Worm (Caenorhabditis elegans) whole organism, young adult: Measurements from ENCODE around the gene R11H6.5.

Source experiments
- B0019.2 ChIP-seq: fragments of 200-800 bp; sonication (Bioruptor generic); conservative IDR thresholded peaks from 2 replicates; pipeline ENCODE4 v1.3.6; 2022; ENCODE audit warnings: missing genetic modification reagents, missing genetic modification characterization, missing compliant biosample characterization
- C06A6.2 ChIP-seq: fragments of 200-800 bp; sonication (Bioruptor generic); conservative IDR thresholded peaks from 2 replicates; pipeline ENCODE4 v1.3.6; 2022; ENCODE audit warnings: missing genetic modification characterization, missing compliant biosample characterization
- D2030.7 ChIP-seq: fragments of 200-800 bp; sonication (Bioruptor generic); IDR thresholded peaks from 2 replicates; pipeline ENCODE4 v1.3.6; 2022; ENCODE audit warnings: missing genetic modification reagents, missing genetic modification characterization, missing compliant biosample characterization
- F23B12.7 ChIP-seq: sonication (generic microtip); optimal IDR thresholded peaks from 2 replicates; lab custom pipeline; 2017; ENCODE audit warnings: missing genetic modification characterization, mild to moderate bottlenecking, missing compliant biosample characterization, antibody characterized with exemption, moderate library complexity; ENCODE audit not compliant: insufficient read depth
- F49E8.2 ChIP-seq: sonication (generic microtip); optimal IDR thresholded peaks from 3 replicates; lab custom pipeline; 2017; ENCODE audit warnings: missing genetic modification characterization, mild to moderate bottlenecking, missing compliant biosample characterization, antibody characterized with exemption, moderate library complexity; ENCODE audit not compliant: insufficient read depth
- F55B11.4 ChIP-seq: sonication (generic microtip); optimal IDR thresholded peaks from 2 replicates; lab custom pipeline; 2016; ENCODE audit warnings: missing compliant biosample characterization, missing genetic modification characterization, borderline replicate concordance; ENCODE audit not compliant: insufficient read depth
- Y67H2A.10 ChIP-seq: fragments of 200-800 bp; sonication (Bioruptor generic); conservative IDR thresholded peaks from 2 replicates; pipeline ENCODE4 v1.3.6; 2022; ENCODE audit warnings: missing genetic modification reagents, missing genetic modification characterization, missing compliant biosample characterization
- Y79H2A.3 ChIP-seq: fragments of 200-800 bp; sonication (Bioruptor generic); conservative IDR thresholded peaks from 2 replicates; pipeline ENCODE4 v1.3.6; 2022; ENCODE audit warnings: missing genetic modification reagents, missing genetic modification characterization, missing compliant biosample characterization
- ama-1 ChIP-seq, 3 experiments: fragments of 150-350 bp in 1 of 3; sonication (generic microtip) in 2 of 3; optimal IDR thresholded peaks; 2 replicates each; lab custom pipeline; 2014 to 2018; ENCODE audit warnings: missing biosample characterization in 2 of 3, missing genetic modification characterization in 2 of 3, missing genetic modification reagents in 2 of 3
- aptf-2 ChIP-seq: fragments of 200-800 bp; sonication (Bioruptor generic); conservative IDR thresholded peaks from 2 replicates; pipeline ENCODE4 v1.3.6; 2022; ENCODE audit warnings: missing genetic modification reagents, missing genetic modification characterization, missing compliant biosample characterization
- aptf-3 ChIP-seq: fragments of 200-800 bp; sonication (Bioruptor generic); IDR thresholded peaks from 2 replicates; pipeline ENCODE4 v1.3.6; 2022; ENCODE audit warnings: missing genetic modification characterization, missing compliant biosample characterization
- atf-7 ChIP-seq: sonication (generic microtip); optimal IDR thresholded peaks from 2 replicates; lab custom pipeline; 2017; ENCODE audit warnings: mild to moderate bottlenecking, missing genetic modification characterization, missing compliant biosample characterization
- attf-5 ChIP-seq: fragments of 200-800 bp; sonication (Bioruptor generic); optimal IDR thresholded peaks from 2 replicates; lab custom pipeline; 2018; ENCODE audit warnings: mild to moderate bottlenecking, missing genetic modification characterization, missing compliant biosample characterization
- bed-1 ChIP-seq: fragments of 200-800 bp; sonication (Bioruptor generic); IDR thresholded peaks from 2 replicates; pipeline ENCODE4 v1.3.6; 2022; ENCODE audit warnings: missing genetic modification reagents, missing genetic modification characterization, missing compliant biosample characterization
- ceh-91 ChIP-seq: fragments of 200-800 bp; sonication (Bioruptor generic); IDR thresholded peaks from 2 replicates; pipeline ENCODE4 v1.3.6; 2022; ENCODE audit warnings: missing genetic modification reagents, missing genetic modification characterization, missing compliant biosample characterization
- chd-7 ChIP-seq: sonication (generic microtip); optimal IDR thresholded peaks from 2 replicates; lab custom pipeline; 2016; ENCODE audit warnings: mild to moderate bottlenecking, missing genetic modification characterization, moderate library complexity, missing compliant biosample characterization
- let-526 ChIP-seq: fragments of 200-800 bp; sonication (Bioruptor generic); IDR thresholded peaks from 2 replicates; pipeline ENCODE4 v1.3.6; 2022; ENCODE audit warnings: missing genetic modification reagents, missing genetic modification characterization, missing compliant biosample characterization
- lsl-1 ChIP-seq: fragments of 200-800 bp; sonication (Bioruptor generic); optimal IDR thresholded peaks from 2 replicates; lab custom pipeline; 2018; ENCODE audit warnings: mild to moderate bottlenecking, missing genetic modification characterization, moderate library complexity, missing compliant biosample characterization
- nfyb-1 ChIP-seq: fragments of 200-800 bp; sonication (Bioruptor generic); IDR thresholded peaks from 2 replicates; pipeline ENCODE4 v1.3.6; 2022; ENCODE audit warnings: missing genetic modification reagents, missing genetic modification characterization, missing compliant biosample characterization
- nhr-120 ChIP-seq: fragments of 200-800 bp; sonication (Bioruptor generic); IDR thresholded peaks from 2 replicates; pipeline ENCODE4 v1.3.6; 2022; ENCODE audit warnings: missing genetic modification characterization, missing compliant biosample characterization
- nhr-179 ChIP-seq: sonication (generic microtip); optimal IDR thresholded peaks from 2 replicates; lab custom pipeline; 2016; ENCODE audit warnings: mild to moderate bottlenecking, missing genetic modification characterization, missing compliant biosample characterization
- nhr-27 ChIP-seq: fragments of 200-800 bp; sonication (Bioruptor generic); optimal IDR thresholded peaks from 2 replicates; lab custom pipeline; 2018; ENCODE audit warnings: mild to moderate bottlenecking, missing genetic modification characterization, moderate library complexity, missing compliant biosample characterization
- snpc-1.1 ChIP-seq: sonication (generic microtip); optimal IDR thresholded peaks from 2 replicates; lab custom pipeline; 2017; ENCODE audit warnings: missing genetic modification characterization, mild to moderate bottlenecking, missing compliant biosample characterization, antibody characterized with exemption, moderate library complexity, missing genotype, missing genetic modification reagents; ENCODE audit not compliant: insufficient read depth
- snpc-1.3 ChIP-seq: sonication (generic microtip); optimal IDR thresholded peaks from 2 replicates; lab custom pipeline; 2017; ENCODE audit warnings: missing genetic modification characterization, mild to moderate bottlenecking, missing compliant biosample characterization, antibody characterized with exemption, moderate library complexity, missing genotype, missing genetic modification reagents; ENCODE audit not compliant: insufficient read depth
- snpc-3.4 ChIP-seq: sonication (generic microtip); optimal IDR thresholded peaks from 2 replicates; lab custom pipeline; 2017; ENCODE audit warnings: missing genetic modification characterization, mild to moderate bottlenecking, missing compliant biosample characterization, antibody characterized with exemption, moderate library complexity, missing genotype, missing genetic modification reagents
- snpc-4 ChIP-seq, 5 experiments: fragments of 150-350 bp in 1 of 5; sonication (generic microtip) in 4 of 5; optimal IDR thresholded peaks; 2 replicates each; lab custom pipeline; 2014 to 2018; ENCODE audit warnings: missing genetic modification characterization in 5 of 5, missing biosample characterization in 3 of 5, antibody characterized with exemption in 2 of 5, mild to moderate bottlenecking in 2 of 5, missing compliant biosample characterization in 2 of 5, missing genotype in 2 of 5, moderate library complexity in 2 of 5, missing genetic modification reagents in 1 of 5
- somi-1 ChIP-seq: fragments of 200-800 bp; sonication (Bioruptor generic); optimal IDR thresholded peaks from 2 replicates; lab custom pipeline; 2018; ENCODE audit warnings: mild to moderate bottlenecking, missing genetic modification characterization, missing compliant biosample characterization
- sptf-2 ChIP-seq: fragments of 200-800 bp; sonication (Bioruptor generic); optimal IDR thresholded peaks from 2 replicates; lab custom pipeline; 2018; ENCODE audit warnings: mild to moderate bottlenecking, missing genetic modification characterization, missing compliant biosample characterization
- ztf-18 ChIP-seq: sonication (generic microtip); optimal IDR thresholded peaks from 2 replicates; lab custom pipeline; 2016; ENCODE audit warnings: missing genotype, mild to moderate bottlenecking, missing genetic modification characterization, missing compliant biosample characterization
- ztf-26 ChIP-seq: sonication (generic microtip); optimal IDR thresholded peaks from 2 replicates; lab custom pipeline; 2017; ENCODE audit warnings: missing genetic modification characterization, missing compliant biosample characterization

R11H6.5 gene

ce11 chrV:14612168-14612567, at the start of gene R11H6.5, which contains the start of gene ccnk-1:
TSS of gene R11H6.5 (minus strand) at chrV:14612222.
TSS of gene ccnk-1 (plus strand) at chrV:14612548.
- no peak for TF ChIP-seq aptf-2 (GFP tag; lab: Robert Waterston, UW)
- TF ChIP-seq snpc-4 (GFP tag; optimal IDR thresholded peaks at IDR 0.05; lab: Kevin White, UChicago) = no peak
- peak in 1 of 4 experiments; percentile 8 for TF ChIP-seq snpc-4 (tag; optimal IDR thresholded peaks at IDR 0.05; lab: Kevin White, UChicago)
- peak; percentile 59 for TF ChIP-seq F23B12.7 (tag; lab: Kevin White, UChicago)
- TF ChIP-seq snpc-1.1 = peak; percentile 16
- TF ChIP-seq atf-7 (tag; lab: Kevin White, UChicago) = no peak
- peak; percentile 58 for TF ChIP-seq ceh-91 (GFP tag; lab: Robert Waterston, UW)
- TF ChIP-seq nhr-120 (GFP tag; lab: Robert Waterston, UW) = no peak
- TF ChIP-seq ztf-18 (tag; lab: Kevin White, UChicago) = no peak
- TF ChIP-seq Y67H2A.10 (GFP tag; lab: Robert Waterston, UW) = no peak
- no peak for TF ChIP-seq attf-5 (GFP tag; lab: Kevin White, UChicago)
- TF ChIP-seq snpc-1.3 (tag; lab: Kevin White, UChicago) = peak; percentile 42
- no peak for TF ChIP-seq nhr-27 (tag; lab: Kevin White, UChicago)
- no peak for TF ChIP-seq F55B11.4 (tag; lab: Kevin White, UChicago)
- no peak for TF ChIP-seq snpc-3.4 (tag; lab: Kevin White, UChicago)
- peak; percentile 8; the same call in 1 of the 2 replicates for TF ChIP-seq D2030.7 (GFP tag; lab: Robert Waterston, UW)
- no peak for TF ChIP-seq C06A6.2
- peak; percentile 19 for TF ChIP-seq F49E8.2 (tag; lab: Kevin White, UChicago)
- no peak for TF ChIP-seq ztf-26 (tag; lab: Kevin White, UChicago)
- TF ChIP-seq nfyb-1 = no peak
- TF ChIP-seq lsl-1 (GFP tag; lab: Kevin White, UChicago) = peak; percentile 93
- TF ChIP-seq Y79H2A.3 = no peak
- no peak for TF ChIP-seq ama-1 (optimal IDR thresholded peaks at IDR 0.05; lab: Kevin White, UChicago)
- no peak for TF ChIP-seq ama-1 (GFP tag; optimal IDR thresholded peaks at IDR 0.05; lab: Kevin White, UChicago)
- no peak for TF ChIP-seq chd-7
- no peak for TF ChIP-seq sptf-2 (GFP tag; lab: Kevin White, UChicago)

- TF ChIP-seq ztf-26 (tag; lab: Kevin White, UChicago) (peak; percentile 74), aptf-3 (GFP tag; lab: Robert Waterston, UW) (no peak), somi-1 (GFP tag; lab: Kevin White, UChicago) (peak; percentile 27)
- TF ChIP-seq, all 124 proteins: peak for 2
These were observed 48.8 kb upstream of the R11H6.5 start, which contains the start of gene srh-17 for ce11 chrV:14660608-14661355. TSS of gene srh-17 (plus strand) at chrV:14661305.

ce11 chrV:14659595-14659994, 47.6 kb upstream of the R11H6.5 start:
- TF ChIP-seq let-526 (GFP tag; lab: Robert Waterston, UW) (no peak), snpc-1.3 (tag; lab: Kevin White, UChicago) (no peak), nhr-179 (tag; lab: Kevin White, UChicago) (no peak), snpc-3.4 (tag; lab: Kevin White, UChicago) (no peak), B0019.2 (GFP tag; lab: Robert Waterston, UW) (no peak), atf-7 (tag; lab: Kevin White, UChicago) (no peak), bed-1 (GFP tag; lab: Robert Waterston, UW) (no peak)
